Worm (Caenorhabditis elegans) whole organism, L4 larva: ENCODE results near the gene nkat-1.

Experiments
- D1046.2 ChIP-seq: fragments of 200-800 bp; sonication (Bioruptor generic); IDR thresholded peaks from 2 replicates; pipeline ENCODE4 v1.3.6; 2022; ENCODE audit warnings: missing genetic modification characterization, missing compliant biosample characterization
- F10B5.3 ChIP-seq: sonication (generic microtip); optimal IDR thresholded peaks from 2 replicates; lab custom pipeline; 2016; ENCODE audit warnings: mild to moderate bottlenecking, missing genetic modification characterization, missing compliant biosample characterization
- F44E2.7 ChIP-seq: fragments of 200-800 bp; sonication (Bioruptor generic); IDR thresholded peaks from 2 replicates; pipeline ENCODE4 v2.1.2; 2022; ENCODE audit warnings: missing genetic modification characterization, missing compliant biosample characterization
- T26A8.4 ChIP-seq: fragments of 200-800 bp; sonication (Bioruptor generic); IDR thresholded peaks from 2 replicates; pipeline ENCODE4 v1.3.6; 2022; ENCODE audit warnings: missing genetic modification characterization, missing compliant biosample characterization
- Y48G9A.11 ChIP-seq: fragments of 200-800 bp; sonication (Bioruptor generic); IDR thresholded peaks from 2 replicates; pipeline ENCODE4 v1.3.6; 2022; ENCODE audit warnings: missing genetic modification reagents, missing genetic modification characterization, missing compliant biosample characterization
- ZK337.2 ChIP-seq: fragments of 200-800 bp; sonication (Bioruptor generic); IDR thresholded peaks from 2 replicates; pipeline ENCODE4 v1.3.6; 2022; ENCODE audit warnings: missing genetic modification reagents, missing genetic modification characterization, missing compliant biosample characterization
- aha-1 ChIP-seq: fragments of 150-350 bp; peaks from one replicate; lab custom pipeline; 2014; ENCODE audit warnings: missing biosample characterization, missing genetic modification characterization
- aly-2 ChIP-seq: sonication (generic microtip); optimal IDR thresholded peaks from 2 replicates; lab custom pipeline; 2018; ENCODE audit warnings: missing biosample characterization, missing genetic modification characterization
- arid-1 ChIP-seq: fragments of 200-800 bp; sonication (Bioruptor generic); conservative IDR thresholded peaks from 2 replicates; pipeline ENCODE4 v1.3.6; 2022; ENCODE audit warnings: missing genetic modification reagents, missing genetic modification characterization, missing compliant biosample characterization
- ceh-20 ChIP-seq: fragments of 200-800 bp; sonication (Bioruptor generic); IDR thresholded peaks from 2 replicates; pipeline ENCODE4 v1.3.6; 2022; ENCODE audit warnings: missing genetic modification reagents, missing genetic modification characterization, missing compliant biosample characterization
- ceh-28 ChIP-seq: fragments of 150-350 bp; optimal IDR thresholded peaks from 2 replicates; lab custom pipeline; 2014; ENCODE audit warnings: missing biosample characterization, missing genetic modification reagents, missing genetic modification characterization
- ceh-62 ChIP-seq: sonication (generic microtip); optimal IDR thresholded peaks from 2 replicates; lab custom pipeline; 2017; ENCODE audit warnings: missing biosample characterization, missing genetic modification characterization
- ctbp-1 ChIP-seq: fragments of 200-800 bp; sonication (Bioruptor generic); IDR thresholded peaks from 2 replicates; pipeline ENCODE4 v1.3.6; 2022; ENCODE audit warnings: missing genetic modification reagents, missing genetic modification characterization, missing compliant biosample characterization
- dmd-9 ChIP-seq: fragments of 200-800 bp; sonication (Bioruptor generic); IDR thresholded peaks from 2 replicates; pipeline ENCODE4 v1.3.6; 2022; ENCODE audit warnings: missing genetic modification reagents, missing genetic modification characterization, missing compliant biosample characterization
- dpl-1 ChIP-seq: fragments of 150-350 bp; optimal IDR thresholded peaks from 2 replicates; lab custom pipeline; 2014; ENCODE audit warnings: missing biosample characterization, missing genetic modification reagents, missing genetic modification characterization
- duxl-1 ChIP-seq: sonication (generic microtip); optimal IDR thresholded peaks from 2 replicates; lab custom pipeline; 2016; ENCODE audit warnings: mild to moderate bottlenecking, missing genetic modification characterization, moderate library complexity, missing compliant biosample characterization; ENCODE audit not compliant: poor library complexity
- dve-1 ChIP-seq: sonication (generic microtip); optimal IDR thresholded peaks from 2 replicates; lab custom pipeline; 2017; ENCODE audit warnings: antibody characterized with exemption, mild to moderate bottlenecking, missing genetic modification characterization, missing compliant biosample characterization; ENCODE audit not compliant: insufficient read depth
- egl-27 ChIP-seq: sonication (generic microtip); optimal IDR thresholded peaks from 3 replicates; lab custom pipeline; 2017; ENCODE audit warnings: missing biosample characterization, missing genetic modification reagents, missing genetic modification characterization
- fkh-10 ChIP-seq: fragments of 150-350 bp; optimal IDR thresholded peaks from 2 replicates; lab custom pipeline; 2014; ENCODE audit warnings: missing biosample characterization, missing genetic modification reagents, missing genetic modification characterization
- fos-1 ChIP-seq: fragments of 150-350 bp; optimal IDR thresholded peaks from 2 replicates; lab custom pipeline; 2014; ENCODE audit warnings: missing biosample characterization, missing genetic modification characterization
- hmg-1.1 ChIP-seq: fragments of 200-800 bp; sonication (Bioruptor generic); IDR thresholded peaks from 2 replicates; pipeline ENCODE4 v1.3.6; 2022; ENCODE audit warnings: missing genetic modification reagents, missing genetic modification characterization, missing compliant biosample characterization
- jun-1 ChIP-seq: fragments of 150-350 bp; optimal IDR thresholded peaks from 2 replicates; lab custom pipeline; 2014; ENCODE audit warnings: missing biosample characterization, missing genetic modification reagents, missing genetic modification characterization
- lim-7 ChIP-seq: fragments of 200-800 bp; sonication (Bioruptor generic); IDR thresholded peaks from 2 replicates; pipeline ENCODE4 v1.3.6; 2022; ENCODE audit warnings: missing genetic modification characterization, missing compliant biosample characterization
- lin-1 ChIP-seq: fragments of 200-800 bp; sonication (Bioruptor generic); IDR thresholded peaks from 2 replicates; pipeline ENCODE4 v1.3.6; 2022; ENCODE audit warnings: missing genetic modification reagents, missing genetic modification characterization, missing compliant biosample characterization
- lin-13 ChIP-seq: fragments of 150-350 bp; optimal IDR thresholded peaks from 2 replicates; lab custom pipeline; 2014; ENCODE audit warnings: missing biosample characterization, missing genetic modification reagents, missing genetic modification characterization
- lin-15B ChIP-seq: fragments of 150-350 bp; sonication (generic microtip); optimal IDR thresholded peaks from 3 replicates; lab custom pipeline; 2014; ENCODE audit warnings: missing biosample characterization, missing genetic modification characterization
- lin-39 ChIP-seq: fragments of 150-350 bp; optimal IDR thresholded peaks from 2 replicates; lab custom pipeline; 2014; ENCODE audit warnings: missing biosample characterization, missing genetic modification reagents, missing genetic modification characterization
- madf-9 ChIP-seq: fragments of 200-800 bp; sonication (Bioruptor generic); conservative IDR thresholded peaks from 2 replicates; pipeline ENCODE4 v1.3.6; 2022; ENCODE audit warnings: missing genetic modification reagents, missing genetic modification characterization, missing compliant biosample characterization
- mdt-29 ChIP-seq: fragments of 200-800 bp; sonication (Bioruptor generic); IDR thresholded peaks from 2 replicates; pipeline ENCODE4 v1.3.6; 2022; ENCODE audit warnings: missing genetic modification reagents, missing genetic modification characterization, missing compliant biosample characterization
- mep-1 ChIP-seq: fragments of 150-350 bp; sonication (generic microtip); optimal IDR thresholded peaks from 3 replicates; lab custom pipeline; 2014; ENCODE audit warnings: missing biosample characterization, missing genetic modification characterization
- nhr-102 ChIP-seq: sonication (generic microtip); optimal IDR thresholded peaks from 2 replicates; lab custom pipeline; 2016; ENCODE audit warnings: mild to moderate bottlenecking, missing genetic modification characterization, moderate library complexity, missing compliant biosample characterization
- nhr-11 ChIP-seq: fragments of 150-350 bp; optimal IDR thresholded peaks from 2 replicates; lab custom pipeline; 2014; ENCODE audit warnings: missing biosample characterization, missing genetic modification characterization
- nhr-237 ChIP-seq: sonication (generic microtip); optimal IDR thresholded peaks from 2 replicates; lab custom pipeline; 2017; ENCODE audit warnings: missing biosample characterization, missing genetic modification characterization
- nhr-25 ChIP-seq: sonication (generic microtip); optimal IDR thresholded peaks from 2 replicates; lab custom pipeline; 2017; ENCODE audit warnings: missing genetic modification characterization, mild to moderate bottlenecking, missing compliant biosample characterization, antibody characterized with exemption, moderate library complexity, borderline replicate concordance; ENCODE audit not compliant: insufficient read depth
- nhr-28 ChIP-seq: fragments of 150-350 bp; optimal IDR thresholded peaks from 2 replicates; lab custom pipeline; 2014; ENCODE audit warnings: missing biosample characterization, missing genetic modification characterization
- nhr-76 ChIP-seq: fragments of 150-350 bp; optimal IDR thresholded peaks from 2 replicates; lab custom pipeline; 2014; ENCODE audit warnings: missing biosample characterization, missing genetic modification characterization
- pha-4 ChIP-seq, 2 experiments: fragments of 150-350 bp in 1 of 2; fragments of 200-800 bp in 1 of 2; sonication (Bioruptor generic) in 1 of 2; IDR thresholded peaks in 1 of 2; optimal IDR thresholded peaks in 1 of 2; 2 replicates each; pipeline versions ENCODE4 v1.3.6 to Lab custom; 2014 to 2022; ENCODE audit warnings: missing genetic modification characterization in 2 of 2, missing genetic modification reagents in 2 of 2, missing biosample characterization in 1 of 2, missing compliant biosample characterization in 1 of 2
- php-3 ChIP-seq: fragments of 200-800 bp; sonication (Bioruptor generic); IDR thresholded peaks from 2 replicates; pipeline ENCODE4 v1.3.6; 2022; ENCODE audit warnings: missing genetic modification reagents, missing genetic modification characterization, missing compliant biosample characterization
- rbr-2 ChIP-seq: sonication (generic microtip); optimal IDR thresholded peaks from 2 replicates; lab custom pipeline; 2016; ENCODE audit warnings: missing genotype, missing genetic modification characterization, missing compliant biosample characterization
- sdz-12 ChIP-seq: fragments of 200-800 bp; sonication (Bioruptor generic); optimal IDR thresholded peaks from 2 replicates; lab custom pipeline; 2018; ENCODE audit warnings: mild to moderate bottlenecking, missing genetic modification characterization, missing compliant biosample characterization
- snpc-4 ChIP-seq: fragments of 150-350 bp; optimal IDR thresholded peaks from 2 replicates; lab custom pipeline; 2014; ENCODE audit warnings: missing biosample characterization, missing genetic modification characterization
- spr-1 ChIP-seq: sonication (generic microtip); optimal IDR thresholded peaks from 2 replicates; lab custom pipeline; 2016; ENCODE audit warnings: mild to moderate bottlenecking, missing genetic modification characterization, missing compliant biosample characterization
- tag-97 ChIP-seq: fragments of 200-800 bp; sonication (Bioruptor generic); IDR thresholded peaks from 2 replicates; pipeline ENCODE4 v1.3.6; 2022; ENCODE audit warnings: missing genetic modification characterization, missing compliant biosample characterization
- tra-1 ChIP-seq: fragments of 200-800 bp; sonication (Bioruptor generic); IDR thresholded peaks from 2 replicates; pipeline ENCODE4 v1.3.6; 2022; ENCODE audit warnings: missing genetic modification reagents, missing genetic modification characterization, missing compliant biosample characterization
- unc-130 ChIP-seq: sonication (generic microtip); optimal IDR thresholded peaks from 2 replicates; lab custom pipeline; 2016; ENCODE audit warnings: missing genetic modification reagents, missing genetic modification characterization, missing compliant biosample characterization
- unc-62 ChIP-seq, 3 experiments: fragments of 150-350 bp in 1 of 3; sonication (generic microtip); optimal IDR thresholded peaks in 2 of 3; peaks in 1 of 3; 1 replicate in 1 of 3; 2 replicates in 2 of 3; lab custom pipeline; 2014 to 2017; ENCODE audit warnings: missing biosample characterization in 3 of 3, missing genetic modification characterization in 3 of 3, missing genetic modification reagents in 3 of 3, missing genotype in 1 of 3
- vab-7 ChIP-seq: fragments of 200-800 bp; sonication (Bioruptor generic); IDR thresholded peaks from 2 replicates; pipeline ENCODE4 v1.3.6; 2022; ENCODE audit warnings: missing genetic modification reagents, missing genetic modification characterization, missing compliant biosample characterization
- zfp-2 ChIP-seq: sonication (generic microtip); optimal IDR thresholded peaks from 2 replicates; lab custom pipeline; 2016; ENCODE audit warnings: mild to moderate bottlenecking, missing genetic modification characterization, missing compliant biosample characterization
- zfp-3 ChIP-seq: fragments of 200-800 bp; sonication (Bioruptor generic); conservative IDR thresholded peaks from 2 replicates; pipeline ENCODE4 v1.3.6; 2022; ENCODE audit warnings: missing genetic modification reagents, missing genetic modification characterization, missing compliant biosample characterization
- zip-2 ChIP-seq: fragments of 150-350 bp; optimal IDR thresholded peaks from 2 replicates; lab custom pipeline; 2014; ENCODE audit warnings: missing biosample characterization, missing genetic modification characterization
- ztf-11 ChIP-seq: fragments of 150-350 bp; optimal IDR thresholded peaks from 2 replicates; lab custom pipeline; 2014; ENCODE audit warnings: missing biosample characterization, missing genetic modification characterization

The nkat-1 gene

DNA sequence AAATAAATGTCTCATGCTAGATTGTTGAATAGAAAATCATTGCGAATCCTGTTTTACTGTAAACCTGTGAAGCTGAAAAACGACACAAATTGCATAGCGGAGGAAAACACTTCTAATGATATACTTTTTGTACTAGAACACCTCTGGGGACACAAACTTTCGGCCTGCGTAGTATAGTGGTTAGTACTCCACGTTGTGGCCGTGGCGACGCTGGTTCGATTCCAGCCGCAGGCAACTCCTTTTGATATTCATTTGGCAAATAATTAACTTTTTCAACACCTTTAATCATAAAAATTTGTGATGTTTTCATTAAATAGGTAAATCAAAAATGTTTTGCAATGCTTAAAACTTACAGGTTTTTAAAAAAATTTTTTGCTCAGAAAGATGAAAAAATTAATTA is 5.1 kb downstream of the nkat-1 start (continued):
- peak; percentile 81 for TF ChIP-seq lim-7 (GFP tag; lab: Robert Waterston, UW)
- no peak for TF ChIP-seq ZK337.2 (GFP tag; lab: Robert Waterston, UW)
- 0 out of 2 replicates have a peak, but pooled peaks have one; percentile 46 for TF ChIP-seq mdt-29
- no peak for TF ChIP-seq jun-1 (tag; lab: Kevin White, UChicago)
- peak; percentile 42; the same call in 1 of the 2 replicates for TF ChIP-seq tra-1
- TF ChIP-seq pha-4 (GFP tag; IDR thresholded peaks at IDR 0.05; lab: Robert Waterston, UW): peak; percentile 54; the same call in 1 of the 2 replicates
- TF ChIP-seq pha-4 (tag; optimal IDR thresholded peaks at IDR 0.05; lab: Kevin White, UChicago): no peak
- TF ChIP-seq fkh-10: no peak
- TF ChIP-seq Y48G9A.11 (GFP tag; lab: Robert Waterston, UW): peak; percentile 56; the same call in 1 of the 2 replicates
- no peak for TF ChIP-seq nhr-102 (tag; lab: Kevin White, UChicago)
- no peak for TF ChIP-seq unc-130 (GFP tag; lab: Kevin White, UChicago)
- no peak for TF ChIP-seq F44E2.7 (GFP tag; lab: Robert Waterston, UW)
- TF ChIP-seq F10B5.3 (tag; lab: Kevin White, UChicago): no peak
- TF ChIP-seq duxl-1: peak; percentile 39
- TF ChIP-seq rbr-2 (tag; lab: Kevin White, UChicago): no peak
- no peak for TF ChIP-seq dmd-9
- TF ChIP-seq nhr-76 (tag; lab: Kevin White, UChicago): no peak
- TF ChIP-seq unc-62 (GFP tag; optimal IDR thresholded peaks at IDR 0.05 in 1 of 2; lab: Kevin White, UChicago): no peak
- no peak for TF ChIP-seq unc-62 (tag; optimal IDR thresholded peaks at IDR 0.05; lab: Kevin White, UChicago)
- TF ChIP-seq ctbp-1 (GFP tag; lab: Robert Waterston, UW): no peak
- no peak for TF ChIP-seq nhr-237 (tag; lab: Kevin White, UChicago)
- TF ChIP-seq vab-7 (GFP tag; lab: Robert Waterston, UW): peak; percentile 68; the same call in 1 of the 2 replicates
- TF ChIP-seq ceh-20 (GFP tag; lab: Robert Waterston, UW): 0 out of 2 replicates have a peak, but pooled peaks have one; percentile 27
- TF ChIP-seq zfp-2 (tag; lab: Kevin White, UChicago): no peak
- TF ChIP-seq lin-39: no peak
- TF ChIP-seq T26A8.4: peak; percentile 47; the same call in 1 of the 2 replicates
- peak; percentile 52; the same call in 1 of the 2 replicates for TF ChIP-seq hmg-1.1 (GFP tag; lab: Robert Waterston, UW)
- no peak for TF ChIP-seq tag-97 (GFP tag; lab: Robert Waterston, UW)
- 0 out of 2 replicates have a peak, but pooled peaks have one; percentile 31 for TF ChIP-seq arid-1 (GFP tag; lab: Robert Waterston, UW)
- no peak for TF ChIP-seq snpc-4 (tag; lab: Kevin White, UChicago)
- no peak for TF ChIP-seq nhr-28 (tag; lab: Kevin White, UChicago)
- no peak for TF ChIP-seq aly-2 (tag; lab: Kevin White, UChicago)
- TF ChIP-seq egl-27 (tag; lab: Kevin White, UChicago): no peak
- TF ChIP-seq aha-1 (tag; lab: Kevin White, UChicago): peak; percentile 9
- no peak for TF ChIP-seq ceh-62 (tag; lab: Kevin White, UChicago)
- TF ChIP-seq mep-1 (tag; lab: Kevin White, UChicago): peak; percentile 51
- TF ChIP-seq zip-2: no peak
- TF ChIP-seq madf-9 (GFP tag; lab: Robert Waterston, UW): no peak
- TF ChIP-seq php-3 (GFP tag; lab: Robert Waterston, UW): no peak
- TF ChIP-seq lin-13 (GFP tag; lab: Kevin White, UChicago): no peak
- TF ChIP-seq zfp-3: no peak
- TF ChIP-seq lin-1 (GFP tag; lab: Robert Waterston, UW): peak; percentile 74; the same call in 1 of the 2 replicates
- TF ChIP-seq ztf-11 (tag; lab: Kevin White, UChicago): no peak
- TF ChIP-seq D1046.2: 0 out of 2 replicates have a peak, but pooled peaks have one; percentile 10
- no peak for TF ChIP-seq nhr-11
- TF ChIP-seq sdz-12 (GFP tag; lab: Kevin White, UChicago): no peak
- TF ChIP-seq dpl-1 (GFP tag; lab: Kevin White, UChicago): no peak
- no peak for TF ChIP-seq spr-1 (tag; lab: Kevin White, UChicago)
- TF ChIP-seq fos-1 (tag; lab: Kevin White, UChicago): no peak
- no peak for TF ChIP-seq nhr-25 (tag; lab: Kevin White, UChicago)
- TF ChIP-seq ceh-28: no peak
- peak; percentile 49 for TF ChIP-seq dve-1
- no peak for TF ChIP-seq lin-15B
